Fruit fly (Drosophila melanogaster): Measurements from ENCODE around the gene CG5391.

CG5391 gene

dm6 chr3R:22330512-22331119 is 3.3 kb downstream of the CG5391 start, which contains the start of gene CG33721:
Gene CG33721, plus strand, starts transcription at chr3R:22331069.
- no peak for TF ChIP-seq Dif (GFP tag; optimal IDR thresholded peaks at IDR 0.05; ENCODE audit: partially characterized antibody)
- no peak for TF ChIP-seq jim (GFP tag; optimal IDR thresholded peaks at IDR 0.05)
- TF ChIP-seq h (GFP tag; optimal IDR thresholded peaks at IDR 0.05) = no peak
- no peak for TF ChIP-seq CrebA (GFP tag; optimal IDR thresholded peaks at IDR 0.05; ENCODE audit: borderline replicate concordance)
- no peak for TF ChIP-seq fru (GFP tag; optimal IDR thresholded peaks at IDR 0.05)
- no peak for TF ChIP-seq usp (GFP tag; optimal IDR thresholded peaks at IDR 0.05)
- no peak for TF ChIP-seq pan (optimal IDR thresholded peaks at IDR 0.05)

dm6 chr3R:22328665-22329350 is 5.1 kb downstream of the CG5391 start, which contains the start of gene CG7080:
Gene CG7080, plus strand, starts transcription at chr3R:22329300.
- TF ChIP-seq Vsx2 (GFP tag; optimal IDR thresholded peaks at IDR 0.05; ENCODE audit: partially characterized antibody) (no peak), h (GFP tag; optimal IDR thresholded peaks at IDR 0.05) (peak; percentile 1), Dfd (GFP tag; optimal IDR thresholded peaks at IDR 0.05) (no peak)

- TF ChIP-seq OdsH (GFP tag; optimal IDR thresholded peaks at IDR 0.05) (no peak), GATAd (GFP tag; optimal IDR thresholded peaks at IDR 0.05) (no peak), CG9705 (GFP tag; optimal IDR thresholded peaks at IDR 0.05) (no peak), foxo (GFP tag; optimal IDR thresholded peaks at IDR 0.05) (peak in 1 of 2 experiments; percentile 35), Vsx2 (GFP tag; optimal IDR thresholded peaks at IDR 0.05; ENCODE audit: partially characterized antibody) (no peak), dl (GFP tag; optimal IDR thresholded peaks at IDR 0.05; ENCODE audit: insufficient read depth in 1 of 2, partially characterized antibody in 2 of 2) (no peak), usp (GFP tag; optimal IDR thresholded peaks at IDR 0.05) (no peak), psq (GFP tag; optimal IDR thresholded peaks at IDR 0.05) (peak; percentile 42), pan (optimal IDR thresholded peaks at IDR 0.05) (no peak), jim (GFP tag; optimal IDR thresholded peaks at IDR 0.05) (no peak), tai (GFP tag; optimal IDR thresholded peaks at IDR 0.05) (no peak), Hnf4 (GFP tag; optimal IDR thresholded peaks at IDR 0.05) (no peak), Dfd (GFP tag; optimal IDR thresholded peaks at IDR 0.05) (no peak), Mio (GFP tag; optimal IDR thresholded peaks at IDR 0.05) (no peak), N (GFP tag; optimal IDR thresholded peaks at IDR 0.05) (no peak), fru (GFP tag; optimal IDR thresholded peaks at IDR 0.05) (peak; percentile 12), br (GFP tag; optimal IDR thresholded peaks at IDR 0.05) (no peak), ey (GFP tag; optimal IDR thresholded peaks at IDR 0.05) (no peak), h (GFP tag; optimal IDR thresholded peaks at IDR 0.05) (peak; percentile 20), rgr (GFP tag; optimal IDR thresholded peaks at IDR 0.05) (peak; percentile 19), dmrt93B (GFP tag; optimal IDR thresholded peaks at IDR 0.05) (peak; percentile 15), woc (GFP tag; optimal IDR thresholded peaks at IDR 0.05) (no peak), CrebA (GFP tag; optimal IDR thresholded peaks at IDR 0.05; ENCODE audit: borderline replicate concordance) (no peak), Rel (GFP tag; optimal IDR thresholded peaks at IDR 0.05) (no peak), Rel (tag; optimal IDR thresholded peaks at IDR 0.05) (no peak), lola (GFP tag; optimal IDR thresholded peaks at IDR 0.05) (no peak), Dif (GFP tag; optimal IDR thresholded peaks at IDR 0.05; ENCODE audit: partially characterized antibody) (no peak), Myc (optimal IDR thresholded peaks at IDR 0.05) (no peak), Hr78 (GFP tag; optimal IDR thresholded peaks at IDR 0.05) (no peak), Hr83 (GFP tag; optimal IDR thresholded peaks at IDR 0.05; ENCODE audit: poor library complexity, severe bottlenecking) (no peak), CG32264 (GFP tag; optimal IDR thresholded peaks at IDR 0.05) (no peak), sv (GFP tag; optimal IDR thresholded peaks at IDR 0.05) (no peak), sage (GFP tag; optimal IDR thresholded peaks at IDR 0.05) (no peak), Sp1 (GFP tag; optimal IDR thresholded peaks at IDR 0.05) (peak; percentile 22), Abd-B (GFP tag; optimal IDR thresholded peaks at IDR 0.05) (no peak), dsf (GFP tag; optimal IDR thresholded peaks at IDR 0.05; ENCODE audit: borderline replicate concordance) (no peak), Jra (GFP tag; optimal IDR thresholded peaks at IDR 0.05) (no peak), HLH106 (tag; optimal IDR thresholded peaks at IDR 0.05) (peak; percentile 44)
Measured at dm6 chr3R:22324736-22325135, 9.2 kb downstream of the CG5391 start.
